Fruit fly (Drosophila melanogaster): ENCODE measurements around the gene Noc1.
A peak's percentile ranks its signal among the peaks of the same experiment; 100 is the strongest.

Noc1 gene

dm6 chr3L:11064689-11065088 lies 9.9 kb upstream of the Noc1 start, which contains the start of the genes CG32075, CG45101 and SuUR (continued):
- TF ChIP-seq amos (GFP tag; IDR thresholded peaks at IDR 0.05; ENCODE audit: partially characterized antibody) (no peak), dan (GFP tag; IDR thresholded peaks at IDR 0.05) (peak; percentile 55; the same call in 1 of the 2 replicates), CG15601 (tag; optimal IDR thresholded peaks at IDR 0.05) (peak; percentile 77), Optix (GFP tag; IDR thresholded peaks at IDR 0.05) (peak; percentile 70), CG10959 (GFP tag; IDR thresholded peaks at IDR 0.05) (peak; percentile 57), HLH54F (GFP tag; optimal IDR thresholded peaks at IDR 0.05) (peak; percentile 92), lmd (GFP tag; IDR thresholded peaks at IDR 0.05) (peak; percentile 88), zfh2 (GFP tag; optimal IDR thresholded peaks at IDR 0.05) (peak; percentile 94), dysf (GFP tag; IDR thresholded peaks at IDR 0.05) (peak; percentile 87), Usf (GFP tag; optimal IDR thresholded peaks at IDR 0.05) (peak; percentile 73), gsb-n (tag; optimal IDR thresholded peaks at IDR 0.05) (peak; percentile 74), ERR (GFP tag; optimal IDR thresholded peaks at IDR 0.05) (no peak), pb (GFP tag; optimal IDR thresholded peaks at IDR 0.05) (peak; percentile 43), B-H1 (GFP tag; IDR thresholded peaks at IDR 0.05) (peak; percentile 75), lov (optimal IDR thresholded peaks at IDR 0.05) (no peak), lov (GFP tag; IDR thresholded peaks at IDR 0.05) (0 out of 3 replicates have a peak, but pooled peaks have one; percentile 58), ase (GFP tag; IDR thresholded peaks at IDR 0.05) (peak; percentile 86), CG12391 (tag; optimal IDR thresholded peaks at IDR 0.05) (peak; percentile 93), CoRest (tag; optimal IDR thresholded peaks at IDR 0.05) (peak; percentile 89), CG9817 (tag; optimal IDR thresholded peaks at IDR 0.05) (peak; percentile 88), HLHmδ (GFP tag; optimal IDR thresholded peaks at IDR 0.05) (no peak), pho (GFP tag; optimal IDR thresholded peaks at IDR 0.05) (peak; percentile 93), Doc2 (GFP tag; IDR thresholded peaks at IDR 0.05) (0 out of 2 replicates have a peak, but pooled peaks have one; percentile 28), z (GFP tag; IDR thresholded peaks at IDR 0.05) (no peak), CG14050 (GFP tag; IDR thresholded peaks at IDR 0.05) (peak; percentile 72; the same call in 2 of the 3 replicates), lab (GFP tag; optimal IDR thresholded peaks at IDR 0.05) (peak; percentile 81), CG2889 (GFP tag; IDR thresholded peaks at IDR 0.05) (peak; percentile 83), pzg (GFP tag; optimal IDR thresholded peaks at IDR 0.05) (peak; percentile 75), Oaz (GFP tag; IDR thresholded peaks at IDR 0.05) (peak; percentile 74), sens-2 (GFP tag; IDR thresholded peaks at IDR 0.05) (peak; percentile 65), tio (GFP tag; optimal IDR thresholded peaks at IDR 0.05) (peak; percentile 85), Abd-B (GFP tag; optimal IDR thresholded peaks at IDR 0.05) (peak; percentile 89), Hr78 (GFP tag; optimal IDR thresholded peaks at IDR 0.05) (no peak), CG2199 (GFP tag; IDR thresholded peaks at IDR 0.05) (peak; percentile 56; the same call in 1 of the 3 replicates), kah (GFP tag; optimal IDR thresholded peaks at IDR 0.05) (peak; percentile 32), Taf1 (GFP tag; IDR thresholded peaks at IDR 0.05) (peak; percentile 67), Ets97D (GFP tag; optimal IDR thresholded peaks at IDR 0.05) (peak; percentile 85), CG11695 (GFP tag; IDR thresholded peaks at IDR 0.05) (peak; percentile 78), CG30020 (tag; optimal IDR thresholded peaks at IDR 0.05) (peak; percentile 61), gsb (GFP tag; IDR thresholded peaks at IDR 0.05) (peak; percentile 53; the same call in 1 of the 2 replicates), Gsc (GFP tag; IDR thresholded peaks at IDR 0.05) (peak; percentile 39; the same call in 1 of the 2 replicates), Ets65A (GFP tag) (peak; percentile 99), NFAT (GFP tag; IDR thresholded peaks at IDR 0.05) (no peak; the same call in 1 of the 2 replicates), hb (GFP tag; IDR thresholded peaks at IDR 0.05; ENCODE audit: partially characterized antibody) (no peak), CG17612 (GFP tag; IDR thresholded peaks at IDR 0.05) (peak; percentile 59; the same call in 1 of the 2 replicates), CG18476 (GFP tag; optimal IDR thresholded peaks at IDR 0.05) (peak; percentile 82), Rx (GFP tag; IDR thresholded peaks at IDR 0.05) (peak; percentile 77), fd102C (GFP tag; optimal IDR thresholded peaks at IDR 0.05) (peak; percentile 36), gro (GFP tag; optimal IDR thresholded peaks at IDR 0.05) (peak; percentile 77), CG11456 (GFP tag; IDR thresholded peaks at IDR 0.05) (peak; percentile 82), CG30431 (GFP tag; optimal IDR thresholded peaks at IDR 0.05) (peak; percentile 81), Meics (GFP tag; optimal IDR thresholded peaks at IDR 0.05) (peak; percentile 86)
